Worm (Caenorhabditis elegans): Measurements from ENCODE around the gene bcas-2.

DNA sequence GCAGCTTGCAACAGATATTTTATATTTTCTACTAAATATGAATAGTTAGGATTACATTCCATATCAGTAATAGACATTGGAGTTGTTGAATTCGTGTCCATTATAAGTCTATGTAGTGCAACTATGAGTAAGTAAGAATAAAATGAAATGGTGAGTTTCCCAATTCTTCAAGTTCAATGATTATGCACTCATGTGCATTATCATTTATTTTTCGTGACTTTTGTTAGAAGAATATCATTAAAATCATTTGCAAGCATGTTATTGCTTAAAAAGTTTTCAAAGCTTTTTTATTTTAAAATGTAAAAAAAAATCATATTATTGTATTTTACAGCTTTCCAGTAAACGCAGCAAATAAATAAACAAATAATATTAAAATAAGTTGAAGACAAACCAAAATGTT is 11.0 kb upstream of the bcas-2 start, which contains the start of gene srg-9:
- TF ChIP-seq him-1 (tag; optimal IDR thresholded peaks at IDR 0.05) (no peak), W03F9.2 (tag; optimal IDR thresholded peaks at IDR 0.05) (no peak), dao-5 (tag; optimal IDR thresholded peaks at IDR 0.05) (no peak)
